Worm (Caenorhabditis elegans) whole organism, L2 larva: ENCODE data around the gene Y116F11A.6.

ENCODE experiments used
- aly-2 ChIP-seq: fragments of 150-350 bp; optimal IDR thresholded peaks from 2 replicates; lab custom pipeline; 2014; ENCODE audit warnings: missing biosample characterization, missing genetic modification characterization
- ama-1 ChIP-seq: fragments of 150-350 bp; optimal IDR thresholded peaks from 2 replicates; lab custom pipeline; 2018; ENCODE audit warnings: inconsistent platforms
- ceh-16 ChIP-seq: fragments of 150-350 bp; optimal IDR thresholded peaks from 2 replicates; lab custom pipeline; 2014; ENCODE audit warnings: missing biosample characterization, missing genetic modification characterization
- fos-1 ChIP-seq: fragments of 150-350 bp; optimal IDR thresholded peaks from 2 replicates; lab custom pipeline; 2014; ENCODE audit warnings: missing biosample characterization, missing genetic modification characterization
- lin-11 ChIP-seq: fragments of 150-350 bp; sonication (generic microtip); optimal IDR thresholded peaks from 2 replicates; lab custom pipeline; 2014; ENCODE audit warnings: missing biosample characterization, missing genetic modification characterization, inconsistent platforms, mixed read lengths
- lin-13 ChIP-seq: fragments of 150-350 bp; optimal IDR thresholded peaks from 2 replicates; lab custom pipeline; 2014; ENCODE audit warnings: missing biosample characterization, missing genetic modification reagents, missing genetic modification characterization
- lsy-2 ChIP-seq, 2 experiments: fragments of 150-350 bp in 1 of 2; sonication (generic microtip) in 1 of 2; optimal IDR thresholded peaks; 2 replicates each; lab custom pipeline; 2014 to 2017; ENCODE audit warnings: missing biosample characterization in 2 of 2, missing genetic modification characterization in 2 of 2
- nhr-11 ChIP-seq: fragments of 150-350 bp; optimal IDR thresholded peaks from 2 replicates; lab custom pipeline; 2014; ENCODE audit warnings: missing biosample characterization, missing genetic modification characterization
- unc-39 ChIP-seq: fragments of 150-350 bp; optimal IDR thresholded peaks from 2 replicates; lab custom pipeline; 2014; ENCODE audit warnings: missing biosample characterization, missing genetic modification characterization
- ztf-11 ChIP-seq: sonication (generic microtip); optimal IDR thresholded peaks from 2 replicates; lab custom pipeline; 2017; ENCODE audit warnings: missing biosample characterization, missing genetic modification characterization

DNA sequence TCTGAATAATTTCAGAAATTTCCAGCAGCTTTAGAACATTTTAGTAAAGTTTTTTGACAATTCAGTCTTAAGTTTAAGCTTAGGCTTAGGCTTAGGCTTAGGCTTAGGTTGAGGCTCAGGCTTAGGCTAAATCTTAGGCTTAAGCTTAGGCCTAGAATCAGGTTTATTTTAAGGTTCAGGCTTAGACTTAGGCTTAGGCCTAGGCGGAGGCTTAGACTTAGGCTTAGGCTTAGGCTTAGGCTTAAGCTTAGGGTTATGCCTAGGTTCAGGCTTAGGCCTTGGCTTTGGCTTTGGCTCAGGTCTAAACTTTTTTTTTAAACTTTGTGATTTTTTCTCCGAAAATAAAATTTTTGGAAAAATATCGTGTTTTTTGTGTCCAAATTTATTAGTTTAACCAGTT, 693 bp upstream of the Y116F11A.6 start:
- TF ChIP-seq lsy-2 (tag; optimal IDR thresholded peaks at IDR 0.05; lab: Kevin White, UChicago) (no peak), unc-39 (tag; lab: Kevin White, UChicago) (no peak), fos-1 (tag; lab: Kevin White, UChicago) (no peak), ceh-16 (tag; lab: Kevin White, UChicago) (no peak), aly-2 (tag; lab: Kevin White, UChicago) (no peak), ama-1 (no peak), lin-11 (tag; lab: Kevin White, UChicago) (no peak), lin-13 (GFP tag; lab: Kevin White, UChicago) (no peak), ztf-11 (tag; lab: Kevin White, UChicago) (no peak), nhr-11 (tag; lab: Kevin White, UChicago) (no peak)
